Worm (Caenorhabditis elegans) whole organism, L1 larva: ENCODE results near the gene M106.3.

Experiments
- C04F5.9 ChIP-seq: sonication (generic microtip); optimal IDR thresholded peaks from 2 replicates; lab custom pipeline; 2016; ENCODE audit warnings: missing genetic modification characterization, missing compliant biosample characterization
- C16A3.4 ChIP-seq: fragments of 150-350 bp; optimal IDR thresholded peaks from 2 replicates; lab custom pipeline; 2014; ENCODE audit warnings: missing biosample characterization, missing genetic modification characterization
- Y116A8C.19 ChIP-seq: sonication (generic microtip); optimal IDR thresholded peaks from 2 replicates; lab custom pipeline; 2016; ENCODE audit warnings: missing compliant biosample characterization, missing genetic modification characterization, borderline replicate concordance
- aha-1 ChIP-seq: fragments of 150-350 bp; optimal IDR thresholded peaks from 2 replicates; lab custom pipeline; 2014; ENCODE audit warnings: missing biosample characterization, missing genetic modification characterization
- alr-1 ChIP-seq: fragments of 200-800 bp; sonication (Bioruptor generic); optimal IDR thresholded peaks from 2 replicates; lab custom pipeline; 2018; ENCODE audit warnings: borderline replicate concordance, mild to moderate bottlenecking, missing genetic modification characterization, missing compliant biosample characterization
- ama-1 ChIP-seq: fragments of 150-350 bp; optimal IDR thresholded peaks from 2 replicates; lab custom pipeline; 2014
- ceh-63 ChIP-seq: fragments of 200-800 bp; sonication (Bioruptor generic); optimal IDR thresholded peaks from 2 replicates; lab custom pipeline; 2018; ENCODE audit warnings: mild to moderate bottlenecking, missing genetic modification characterization, missing compliant biosample characterization
- ceh-8 ChIP-seq: fragments of 200-800 bp; sonication (Bioruptor generic); optimal IDR thresholded peaks from 2 replicates; lab custom pipeline; 2018; ENCODE audit warnings: mild to moderate bottlenecking, missing genetic modification characterization, moderate library complexity, missing compliant biosample characterization
- ceh-82 ChIP-seq, 3 experiments: fragments of 150-350 bp in 1 of 3; sonication (generic microtip) in 2 of 3; optimal IDR thresholded peaks; 2 replicates each; lab custom pipeline; 2014 to 2017; ENCODE audit warnings: missing biosample characterization in 3 of 3, missing genetic modification characterization in 3 of 3
- ceh-88 ChIP-seq: fragments of 200-800 bp; sonication (Bioruptor generic); IDR thresholded peaks from 2 replicates; pipeline ENCODE4 v1.3.6; 2022; ENCODE audit warnings: missing genetic modification characterization, missing compliant biosample characterization
- ceh-90 ChIP-seq: sonication (generic microtip); optimal IDR thresholded peaks from 2 replicates; lab custom pipeline; 2016; ENCODE audit warnings: missing genetic modification characterization, missing compliant biosample characterization
- ces-1 ChIP-seq: fragments of 150-350 bp; optimal IDR thresholded peaks from 2 replicates; lab custom pipeline; 2014; ENCODE audit warnings: missing biosample characterization, missing genetic modification reagents, missing genetic modification characterization
- dsc-1 ChIP-seq: sonication (generic microtip); optimal IDR thresholded peaks from 2 replicates; lab custom pipeline; 2016; ENCODE audit warnings: mild to moderate bottlenecking, missing genetic modification characterization, missing compliant biosample characterization
- egl-13 ChIP-seq: sonication (generic microtip); optimal IDR thresholded peaks from 2 replicates; lab custom pipeline; 2016; ENCODE audit warnings: missing genotype, missing genetic modification reagents, missing genetic modification characterization, missing compliant biosample characterization
- elt-2 ChIP-seq: sonication (generic microtip); optimal IDR thresholded peaks from 2 replicates; lab custom pipeline; 2016; ENCODE audit warnings: missing genetic modification characterization, mild to moderate bottlenecking, inconsistent platforms, missing compliant biosample characterization, missing genetic modification reagents
- ets-5 ChIP-seq: fragments of 200-800 bp; sonication (Bioruptor generic); IDR thresholded peaks from 2 replicates; pipeline ENCODE4 v1.3.6; 2022; ENCODE audit warnings: missing genetic modification characterization, missing compliant biosample characterization
- fkh-10 ChIP-seq: sonication (generic microtip); optimal IDR thresholded peaks from 2 replicates; lab custom pipeline; 2017; ENCODE audit warnings: missing biosample characterization, missing genetic modification reagents, missing genetic modification characterization
- fkh-8 ChIP-seq: sonication (generic microtip); optimal IDR thresholded peaks from 2 replicates; lab custom pipeline; 2016; ENCODE audit warnings: mild to moderate bottlenecking, missing genetic modification characterization, missing compliant biosample characterization
- grh-1 ChIP-seq: fragments of 200-800 bp; sonication (Bioruptor generic); IDR thresholded peaks from 2 replicates; pipeline ENCODE4 v1.3.6; 2022; ENCODE audit warnings: missing genetic modification reagents, missing genetic modification characterization, missing compliant biosample characterization
- hlh-4 ChIP-seq: sonication (generic microtip); optimal IDR thresholded peaks from 2 replicates; lab custom pipeline; 2016; ENCODE audit warnings: mild to moderate bottlenecking, missing genetic modification characterization, missing compliant biosample characterization
- irx-1 ChIP-seq: sonication (generic microtip); optimal IDR thresholded peaks from 2 replicates; lab custom pipeline; 2016; ENCODE audit warnings: missing genetic modification characterization, missing compliant biosample characterization
- isw-1 ChIP-seq: fragments of 200-800 bp; sonication (Bioruptor generic); IDR thresholded peaks from 2 replicates; pipeline ENCODE4 v1.3.6; 2022; ENCODE audit warnings: missing genetic modification characterization, missing compliant biosample characterization
- jun-1 ChIP-seq: fragments of 150-350 bp; optimal IDR thresholded peaks from 2 replicates; lab custom pipeline; 2014; ENCODE audit warnings: missing biosample characterization, missing genetic modification reagents, missing genetic modification characterization
- lin-13 ChIP-seq: fragments of 150-350 bp; optimal IDR thresholded peaks from 2 replicates; lab custom pipeline; 2014; ENCODE audit warnings: missing biosample characterization, missing genetic modification reagents, missing genetic modification characterization
- lin-35 ChIP-seq, 2 experiments: fragments of 150-350 bp; optimal IDR thresholded peaks; 2 replicates each; lab custom pipeline; 2014; ENCODE audit warnings: missing biosample characterization in 2 of 2, missing genetic modification characterization in 2 of 2, missing genetic modification reagents in 2 of 2
- lin-39 ChIP-seq: fragments of 150-350 bp; optimal IDR thresholded peaks from 2 replicates; lab custom pipeline; 2014; ENCODE audit warnings: missing biosample characterization, missing genetic modification reagents, missing genetic modification characterization
- lsy-2 ChIP-seq, 2 experiments: fragments of 150-350 bp; optimal IDR thresholded peaks; 2 replicates each; lab custom pipeline; 2014; ENCODE audit warnings: missing biosample characterization in 2 of 2, missing genetic modification characterization in 2 of 2
- nhr-12 ChIP-seq: sonication (generic microtip); optimal IDR thresholded peaks from 2 replicates; lab custom pipeline; 2017; ENCODE audit warnings: missing biosample characterization, missing genetic modification characterization
- nhr-19 ChIP-seq: fragments of 200-800 bp; sonication (Bioruptor generic); conservative IDR thresholded peaks from 2 replicates; pipeline ENCODE4 v1.3.6; 2022; ENCODE audit warnings: missing genetic modification characterization, missing compliant biosample characterization
- nhr-20 ChIP-seq: sonication (generic microtip); optimal IDR thresholded peaks from 2 replicates; lab custom pipeline; 2016; ENCODE audit warnings: mild to moderate bottlenecking, missing genetic modification characterization, missing compliant biosample characterization
- nhr-237 ChIP-seq: fragments of 150-350 bp; optimal IDR thresholded peaks from 2 replicates; lab custom pipeline; 2014; ENCODE audit warnings: missing biosample characterization, missing genetic modification characterization
- nhr-47 ChIP-seq: sonication (generic microtip); optimal IDR thresholded peaks from 2 replicates; lab custom pipeline; 2016; ENCODE audit warnings: mild to moderate bottlenecking, missing genetic modification characterization, moderate library complexity, missing compliant biosample characterization
- nhr-77 ChIP-seq: fragments of 150-350 bp; optimal IDR thresholded peaks from 2 replicates; lab custom pipeline; 2014; ENCODE audit warnings: missing biosample characterization, missing genetic modification characterization
- nhr-90 ChIP-seq: sonication (generic microtip); optimal IDR thresholded peaks from 2 replicates; lab custom pipeline; 2016; ENCODE audit warnings: mild to moderate bottlenecking, missing genetic modification characterization, missing compliant biosample characterization; ENCODE audit not compliant: poor library complexity
- pag-3 ChIP-seq: sonication (generic microtip); optimal IDR thresholded peaks from 2 replicates; lab custom pipeline; 2017; ENCODE audit warnings: missing genetic modification characterization, mild to moderate bottlenecking, missing compliant biosample characterization, antibody characterized with exemption, borderline replicate concordance; ENCODE audit not compliant: insufficient read depth
- pax-3 ChIP-seq: fragments of 200-800 bp; sonication (Bioruptor generic); optimal IDR thresholded peaks from 2 replicates; lab custom pipeline; 2018; ENCODE audit warnings: mild to moderate bottlenecking, missing genetic modification characterization, moderate library complexity, missing compliant biosample characterization
- pqm-1 ChIP-seq: sonication (generic microtip); optimal IDR thresholded peaks from 3 replicates; lab custom pipeline; 2017; ENCODE audit warnings: missing biosample characterization, missing genetic modification characterization
- rnt-1 ChIP-seq: sonication (generic microtip); optimal IDR thresholded peaks from 2 replicates; lab custom pipeline; 2016; ENCODE audit warnings: mild to moderate bottlenecking, missing genetic modification characterization, moderate library complexity, missing compliant biosample characterization
- skn-1 ChIP-seq: fragments of 150-350 bp; optimal IDR thresholded peaks from 2 replicates; lab custom pipeline; 2014; ENCODE audit warnings: missing biosample characterization, missing genetic modification characterization
- snpc-4 ChIP-seq: fragments of 150-350 bp; optimal IDR thresholded peaks from 2 replicates; lab custom pipeline; 2014; ENCODE audit warnings: missing biosample characterization, missing genetic modification characterization
- sox-4 ChIP-seq: sonication (generic microtip); optimal IDR thresholded peaks from 2 replicates; lab custom pipeline; 2016; ENCODE audit warnings: missing genetic modification characterization, missing compliant biosample characterization
- sptf-1 ChIP-seq: fragments of 150-350 bp; optimal IDR thresholded peaks from 2 replicates; lab custom pipeline; 2014; ENCODE audit warnings: missing biosample characterization, missing genetic modification characterization
- sup-37 ChIP-seq: fragments of 200-800 bp; sonication (Bioruptor generic); optimal IDR thresholded peaks from 2 replicates; lab custom pipeline; 2018; ENCODE audit warnings: mild to moderate bottlenecking, missing genetic modification characterization, missing compliant biosample characterization
- tlp-1 ChIP-seq: fragments of 150-350 bp; optimal IDR thresholded peaks from 2 replicates; lab custom pipeline; 2014; ENCODE audit warnings: missing biosample characterization, missing genetic modification characterization
- unc-130 ChIP-seq: fragments of 150-350 bp; optimal IDR thresholded peaks from 2 replicates; lab custom pipeline; 2017; ENCODE audit warnings: missing biosample characterization, missing genetic modification characterization, inconsistent platforms
- unc-30 ChIP-seq: sonication (generic microtip); optimal IDR thresholded peaks from 2 replicates; lab custom pipeline; 2017; ENCODE audit warnings: missing biosample characterization, missing genetic modification characterization
- unc-62 ChIP-seq: fragments of 150-350 bp; optimal IDR thresholded peaks from 2 replicates; lab custom pipeline; 2014; ENCODE audit warnings: missing biosample characterization, missing genetic modification reagents, missing genetic modification characterization
- unc-86 ChIP-seq: sonication (generic microtip); optimal IDR thresholded peaks from 2 replicates; lab custom pipeline; 2016; ENCODE audit warnings: missing genetic modification characterization, missing compliant biosample characterization
- vab-15 ChIP-seq: sonication (generic microtip); optimal IDR thresholded peaks from 2 replicates; lab custom pipeline; 2017; ENCODE audit warnings: missing genotype, mild to moderate bottlenecking, missing genetic modification characterization, missing compliant biosample characterization
- xbp-1 ChIP-seq: sonication (generic microtip); optimal IDR thresholded peaks from 2 replicates; lab custom pipeline; 2016; ENCODE audit warnings: missing genetic modification characterization, missing compliant biosample characterization
- zag-1 ChIP-seq: fragments of 150-350 bp; optimal IDR thresholded peaks from 2 replicates; lab custom pipeline; 2014; ENCODE audit warnings: missing biosample characterization, missing genetic modification characterization
- zip-4 ChIP-seq: fragments of 200-800 bp; sonication (Bioruptor generic); optimal IDR thresholded peaks from 2 replicates; lab custom pipeline; 2018; ENCODE audit warnings: mild to moderate bottlenecking, missing genetic modification characterization, moderate library complexity, missing compliant biosample characterization
- ztf-4 ChIP-seq: fragments of 150-350 bp; optimal IDR thresholded peaks from 2 replicates; lab custom pipeline; 2014; ENCODE audit warnings: missing biosample characterization, missing genetic modification characterization

The M106.3 gene

DNA sequence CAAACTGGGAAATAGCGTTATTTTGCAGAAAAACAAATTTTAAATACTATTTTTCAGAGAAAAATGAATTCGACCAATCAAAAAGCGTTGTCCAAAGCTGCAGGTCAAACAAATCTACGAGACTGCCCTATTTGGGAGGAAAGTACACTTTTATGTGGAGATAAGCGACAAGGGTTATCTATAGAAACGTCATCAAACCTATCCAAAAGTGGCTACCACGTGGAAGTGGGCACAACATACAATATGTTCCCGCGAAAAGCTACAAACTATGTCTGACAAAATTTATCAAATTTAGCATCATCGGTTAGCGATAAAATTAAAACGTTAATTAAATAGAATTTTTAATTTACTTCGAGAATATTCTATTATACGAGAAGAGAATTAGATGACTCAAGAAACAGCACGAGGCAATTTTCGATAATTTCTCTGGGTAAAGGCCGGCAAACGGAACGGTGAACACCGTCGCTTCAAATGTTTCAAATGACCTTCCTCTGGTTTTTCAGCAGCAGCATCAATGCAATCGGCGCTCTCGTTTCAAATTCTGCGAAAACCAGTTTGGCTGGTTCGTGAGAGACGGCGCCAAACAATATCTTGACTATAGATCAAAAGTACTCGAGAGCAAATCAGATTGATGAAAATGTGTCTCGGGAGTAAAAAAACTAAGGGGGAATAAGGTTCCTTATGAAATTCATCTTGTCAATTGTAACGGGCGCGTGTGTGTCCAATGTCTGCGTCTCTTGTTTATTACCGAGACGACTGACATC, 1.2 kb upstream of the M106.3 start:
- TF ChIP-seq nhr-47 (tag; lab: Kevin White, UChicago) (no peak), nhr-20 (tag; lab: Kevin White, UChicago) (peak; percentile 16), hlh-4 (tag; lab: Kevin White, UChicago) (no peak), Y116A8C.19 (tag; lab: Kevin White, UChicago) (no peak), vab-15 (tag; lab: Kevin White, UChicago) (no peak), zip-4 (GFP tag; lab: Kevin White, UChicago) (no peak), pqm-1 (tag; lab: Kevin White, UChicago) (no peak), unc-130 (no peak), ztf-4 (tag; lab: Kevin White, UChicago) (no peak), ceh-63 (GFP tag; lab: Kevin White, UChicago) (no peak), ceh-8 (GFP tag; lab: Kevin White, UChicago) (no peak), pag-3 (tag; lab: Kevin White, UChicago) (no peak), unc-86 (tag; lab: Kevin White, UChicago) (no peak), nhr-19 (no peak), sup-37 (GFP tag; lab: Kevin White, UChicago) (no peak), fkh-8 (no peak), pax-3 (tag; lab: Kevin White, UChicago) (no peak), nhr-90 (tag; lab: Kevin White, UChicago) (no peak), ets-5 (GFP tag; lab: Robert Waterston, UW) (no peak), unc-62 (no peak), lin-39 (tag; lab: Kevin White, UChicago) (no peak), isw-1 (no peak), irx-1 (no peak), xbp-1 (peak; percentile 19), C16A3.4 (tag; lab: Kevin White, UChicago) (no peak), zag-1 (tag; lab: Kevin White, UChicago) (no peak), snpc-4 (tag; lab: Kevin White, UChicago) (no peak), grh-1 (GFP tag; lab: Robert Waterston, UW) (peak; percentile 62), lin-13 (no peak), lin-35 (GFP tag; optimal IDR thresholded peaks at IDR 0.05; lab: Kevin White, UChicago) (peak in 1 of 2 experiments; percentile 36), jun-1 (tag; lab: Kevin White, UChicago) (no peak), nhr-77 (tag; lab: Kevin White, UChicago) (no peak), ama-1 (lab: Kevin White, UChicago) (no peak), nhr-12 (tag; lab: Kevin White, UChicago) (no peak), elt-2 (tag; lab: Kevin White, UChicago) (peak; percentile 83), unc-30 (tag; lab: Kevin White, UChicago) (no peak), ces-1 (GFP tag; lab: Kevin White, UChicago) (no peak), nhr-237 (tag; lab: Kevin White, UChicago) (no peak), sptf-1 (tag; lab: Kevin White, UChicago) (no peak), rnt-1 (tag; lab: Kevin White, UChicago) (no peak), lsy-2 (tag; optimal IDR thresholded peaks at IDR 0.05; lab: Kevin White, UChicago) (no peak), aha-1 (tag; lab: Kevin White, UChicago) (no peak), ceh-90 (tag; lab: Kevin White, UChicago) (no peak), tlp-1 (tag; lab: Kevin White, UChicago) (no peak), C04F5.9 (tag; lab: Kevin White, UChicago) (no peak), skn-1 (tag; lab: Kevin White, UChicago) (peak; percentile 43), dsc-1 (no peak), ceh-82 (tag; optimal IDR thresholded peaks at IDR 0.05; lab: Kevin White, UChicago) (no peak), sox-4 (tag; lab: Kevin White, UChicago) (no peak), alr-1 (tag; lab: Kevin White, UChicago) (no peak), egl-13 (tag; lab: Kevin White, UChicago) (no peak), ceh-88 (GFP tag; lab: Robert Waterston, UW) (no peak), fkh-10 (no peak)
